Fruit fly (Drosophila melanogaster) whole organism, embryonic: ENCODE results near the gene MICAL-like.

ENCODE experiments used
- ATbp ChIP-seq: fragments of 200-800 bp; sonication (Bioruptor generic); optimal IDR thresholded peaks from 2 replicates; lab custom pipeline; 2017; ENCODE audit warnings: missing biosample characterization, mild to moderate bottlenecking, missing genetic modification characterization, missing genetic modification reagents
- Atf3 ChIP-seq: fragments of 200-800 bp; sonication (Bioruptor generic); optimal IDR thresholded peaks from 3 replicates; lab custom pipeline; 2016; ENCODE audit warnings: missing biosample characterization, missing genetic modification characterization
- Awh ChIP-seq: fragments of 200-800 bp; sonication (Bioruptor generic); IDR thresholded peaks from 2 replicates; pipeline ENCODE4, ENCODE4 v1.3.6; 2022; ENCODE audit warnings: missing biosample characterization, missing genetic modification characterization
- Bgb ChIP-seq: fragments of 200-800 bp; sonication (Bioruptor generic); IDR thresholded peaks from 2 replicates; pipeline ENCODE4 v1.3.6; 2022; ENCODE audit warnings: missing biosample characterization, missing genetic modification characterization; ENCODE audit not compliant: partially characterized antibody
- CG10431 ChIP-seq: fragments of 200-800 bp; sonication (Bioruptor generic); optimal IDR thresholded peaks from 3 replicates; lab custom pipeline; 2018; ENCODE audit warnings: missing biosample characterization, mild to moderate bottlenecking, missing genetic modification characterization
- CG10462 ChIP-seq: fragments of 200-800 bp; sonication (Bioruptor generic); optimal IDR thresholded peaks from 2 replicates; lab custom pipeline; 2016; ENCODE audit warnings: missing biosample characterization, missing genetic modification characterization
- CG10654 ChIP-seq: fragments of 200-800 bp; sonication (Bioruptor generic); optimal IDR thresholded peaks from 2 replicates; lab custom pipeline; 2016; ENCODE audit warnings: missing biosample characterization, missing genetic modification characterization
- CG12104 ChIP-seq: fragments of 200-800 bp; sonication (Bioruptor generic); optimal IDR thresholded peaks from 3 replicates; lab custom pipeline; 2016; ENCODE audit warnings: missing biosample characterization, missing genetic modification characterization
- CG13123 ChIP-seq: fragments of 200-800 bp; sonication (Bioruptor generic); optimal IDR thresholded peaks from 2 replicates; lab custom pipeline; 2016; ENCODE audit warnings: missing biosample characterization, missing genetic modification characterization
- CG13424 ChIP-seq: fragments of 200-800 bp; sonication (Bioruptor generic); optimal IDR thresholded peaks from 2 replicates; lab custom pipeline; 2019; ENCODE audit warnings: missing biosample characterization, mild to moderate bottlenecking, missing genetic modification characterization, moderate library complexity
- CG13775 ChIP-seq: fragments of 200-800 bp; sonication (Bioruptor generic); optimal IDR thresholded peaks from 3 replicates; lab custom pipeline; 2017; ENCODE audit warnings: missing biosample characterization, mild to moderate bottlenecking, missing genetic modification characterization
- CG14667 ChIP-seq: fragments of 200-800 bp; sonication (Bioruptor generic); IDR thresholded peaks from 2 replicates; pipeline ENCODE4 v1.3.6; 2022; ENCODE audit warnings: missing biosample characterization, missing genetic modification characterization
- CG15479 ChIP-seq: fragments of 200-800 bp; sonication (Bioruptor generic); optimal IDR thresholded peaks from 3 replicates; lab custom pipeline; 2019; ENCODE audit warnings: missing biosample characterization, mild to moderate bottlenecking, missing genetic modification characterization, moderate library complexity
- CG16815 ChIP-seq: fragments of 200-800 bp; sonication (Bioruptor generic); optimal IDR thresholded peaks from 3 replicates; lab custom pipeline; 2017; ENCODE audit warnings: missing biosample characterization, mild to moderate bottlenecking, missing genetic modification characterization
- CG1792 ChIP-seq: fragments of 200-800 bp; sonication (Bioruptor generic); optimal IDR thresholded peaks from 2 replicates; lab custom pipeline; 2016; ENCODE audit warnings: missing biosample characterization, missing genetic modification characterization
- CG2129 ChIP-seq: fragments of 200-800 bp; sonication (Bioruptor generic); IDR thresholded peaks from 2 replicates; pipeline ENCODE4 v1.3.6; 2022; ENCODE audit warnings: missing biosample characterization, missing genetic modification characterization; ENCODE audit not compliant: partially characterized antibody
- CG32767 ChIP-seq: fragments of 200-800 bp; sonication (Bioruptor generic); IDR thresholded peaks from 2 replicates; pipeline ENCODE4 v1.3.6; 2022; ENCODE audit warnings: missing biosample characterization, missing genetic modification characterization
- CG34376 ChIP-seq: fragments of 200-800 bp; sonication (Bioruptor generic); optimal IDR thresholded peaks from 2 replicates; lab custom pipeline; 2018; ENCODE audit warnings: missing biosample characterization, mild to moderate bottlenecking, missing genetic modification characterization
- CG34422 ChIP-seq: fragments of 200-800 bp; sonication (Bioruptor generic); IDR thresholded peaks from 3 replicates; pipeline ENCODE4 v1.3.6; 2022; ENCODE audit warnings: missing biosample characterization, missing genetic modification characterization
- CG6689 ChIP-seq: fragments of 200-800 bp; sonication (Bioruptor generic); IDR thresholded peaks from 2 replicates; pipeline ENCODE4 v1.3.6; 2022; ENCODE audit warnings: missing biosample characterization, missing genetic modification characterization
- CG6813 ChIP-seq: fragments of 200-800 bp; sonication (Bioruptor generic); optimal IDR thresholded peaks from 2 replicates; lab custom pipeline; 2017; ENCODE audit warnings: missing biosample characterization, missing genetic modification characterization, mild to moderate bottlenecking, moderate library complexity, missing genetic modification reagents
- Dek ChIP-seq: fragments of 200-800 bp; sonication (Bioruptor generic); optimal IDR thresholded peaks from 3 replicates; lab custom pipeline; 2019; ENCODE audit warnings: missing biosample characterization, mild to moderate bottlenecking, missing genetic modification characterization, moderate library complexity
- Fer1 ChIP-seq: fragments of 200-800 bp; sonication (Bioruptor generic); optimal IDR thresholded peaks from 2 replicates; lab custom pipeline; 2017; ENCODE audit warnings: missing biosample characterization, mild to moderate bottlenecking, missing genetic modification characterization
- Gsc ChIP-seq: fragments of 200-800 bp; sonication (Bioruptor generic); IDR thresholded peaks from 2 replicates; pipeline ENCODE4 v1.3.6; 2022; ENCODE audit warnings: missing biosample characterization, missing genetic modification characterization
- Hsf ChIP-seq: fragments of 200-800 bp; sonication (Bioruptor generic); optimal IDR thresholded peaks from 3 replicates; lab custom pipeline; 2016; ENCODE audit warnings: missing biosample characterization, missing genetic modification characterization
- Jarid2 ChIP-seq: fragments of 200-800 bp; sonication (Bioruptor generic); optimal IDR thresholded peaks from 3 replicates; lab custom pipeline; 2017; ENCODE audit warnings: mild to moderate bottlenecking, missing biosample characterization, missing genetic modification reagents, missing genetic modification characterization
- NC2α ChIP-seq: fragments of 200-800 bp; sonication (Bioruptor generic); optimal IDR thresholded peaks from 2 replicates; lab custom pipeline; 2016; ENCODE audit warnings: missing biosample characterization, missing genetic modification characterization
- NK7.1 ChIP-seq: fragments of 200-800 bp; sonication (Bioruptor generic); optimal IDR thresholded peaks from 3 replicates; lab custom pipeline; 2016; ENCODE audit warnings: missing biosample characterization, missing genetic modification characterization
- Opbp ChIP-seq: fragments of 200-800 bp; sonication (Bioruptor generic); IDR thresholded peaks from 3 replicates; pipeline ENCODE4 v1.3.6; 2022; ENCODE audit warnings: missing biosample characterization, missing genetic modification characterization; ENCODE audit not compliant: partially characterized antibody
- Ptx1 ChIP-seq: fragments of 200-800 bp; sonication (Bioruptor generic); IDR thresholded peaks from 2 replicates; pipeline ENCODE4 v1.3.6; 2022; ENCODE audit warnings: missing biosample characterization, missing genetic modification characterization
- Sox100B ChIP-seq: fragments of 200-800 bp; sonication (Bioruptor generic); optimal IDR thresholded peaks from 3 replicates; lab custom pipeline; 2018; ENCODE audit warnings: missing biosample characterization, mild to moderate bottlenecking, missing genetic modification characterization
- Taf1 ChIP-seq: fragments of 200-800 bp; sonication (Bioruptor generic); IDR thresholded peaks from 2 replicates; pipeline ENCODE4 v1.3.6; 2022; ENCODE audit warnings: missing biosample characterization, missing genetic modification characterization
- abd-A ChIP-seq: fragments of 200-800 bp; sonication (Bioruptor generic); optimal IDR thresholded peaks from 3 replicates; lab custom pipeline; 2019; ENCODE audit warnings: missing biosample characterization, mild to moderate bottlenecking, missing genetic modification characterization, moderate library complexity
- caup ChIP-seq: fragments of 200-800 bp; sonication (Bioruptor generic); optimal IDR thresholded peaks from 3 replicates; lab custom pipeline; 2017; ENCODE audit warnings: missing biosample characterization, mild to moderate bottlenecking, missing genetic modification characterization, moderate library complexity; ENCODE audit not compliant: severe bottlenecking
- chm ChIP-seq: fragments of 200-800 bp; sonication (Bioruptor generic); IDR thresholded peaks from 2 replicates; pipeline ENCODE4 v1.3.6; 2022; ENCODE audit warnings: missing biosample characterization, missing genetic modification characterization
- dati ChIP-seq: fragments of 200-800 bp; sonication (Bioruptor generic); IDR thresholded peaks from 2 replicates; pipeline ENCODE4 v1.3.6; 2022; ENCODE audit warnings: missing biosample characterization, missing genetic modification characterization
- emc ChIP-seq: fragments of 200-800 bp; sonication (Bioruptor generic); optimal IDR thresholded peaks from 2 replicates; lab custom pipeline; 2016; ENCODE audit warnings: missing biosample characterization, missing genetic modification characterization
- eve ChIP-seq, 2 experiments: fragments of >200 bp; optimal IDR thresholded peaks; 2 replicates each; lab custom pipeline; 2017; ENCODE audit warnings: missing biosample characterization in 2 of 2, missing genetic modification characterization in 2 of 2
- fd96Cb ChIP-seq: fragments of 200-800 bp; sonication (Bioruptor generic); optimal IDR thresholded peaks from 2 replicates; lab custom pipeline; 2018; ENCODE audit warnings: missing biosample characterization, mild to moderate bottlenecking, missing genetic modification characterization, moderate library complexity
- fru ChIP-seq: fragments of >200 bp; optimal IDR thresholded peaks from 2 replicates; lab custom pipeline; 2017
- gsb-n ChIP-seq: fragments of 200-800 bp; sonication (Bioruptor generic); optimal IDR thresholded peaks from 3 replicates; lab custom pipeline; 2018; ENCODE audit warnings: missing biosample characterization, mild to moderate bottlenecking, missing genetic modification characterization
- hth ChIP-seq: fragments of >200 bp; optimal IDR thresholded peaks from 2 replicates; lab custom pipeline; 2017; ENCODE audit warnings: inconsistent platforms
- kni ChIP-seq: fragments of 200-800 bp; sonication (Bioruptor generic); optimal IDR thresholded peaks from 3 replicates; lab custom pipeline; 2017; ENCODE audit warnings: mild to moderate bottlenecking, missing biosample characterization, missing genetic modification reagents, missing genetic modification characterization
- ranshi ChIP-seq: fragments of 200-800 bp; sonication (Bioruptor generic); IDR thresholded peaks from 2 replicates; pipeline ENCODE4 v1.3.6; 2022; ENCODE audit warnings: missing biosample characterization, missing genetic modification characterization
- sens-2 ChIP-seq: fragments of 200-800 bp; sonication (Bioruptor generic); IDR thresholded peaks from 2 replicates; pipeline ENCODE4 v1.3.6; 2022; ENCODE audit warnings: missing biosample characterization, missing genetic modification characterization
- sima ChIP-seq: fragments of 200-800 bp; sonication (Bioruptor generic); optimal IDR thresholded peaks from 2 replicates; lab custom pipeline; 2016; ENCODE audit warnings: missing biosample characterization, missing genetic modification characterization
- slp2 ChIP-seq: fragments of 200-800 bp; sonication (Bioruptor generic); optimal IDR thresholded peaks from 2 replicates; lab custom pipeline; 2016; ENCODE audit warnings: missing biosample characterization, missing genetic modification characterization
- sob ChIP-seq: fragments of 200-800 bp; sonication (Bioruptor generic); IDR thresholded peaks from 2 replicates; pipeline ENCODE4 v1.3.6; 2022; ENCODE audit warnings: missing biosample characterization, missing genetic modification characterization
- tgo ChIP-seq: fragments of 200-800 bp; sonication (Bioruptor generic); IDR thresholded peaks from 3 replicates; pipeline ENCODE4 v1.3.6; 2022; ENCODE audit warnings: missing biosample characterization, missing genetic modification characterization
- zen ChIP-seq: fragments of 200-800 bp; sonication (Bioruptor generic); optimal IDR thresholded peaks from 3 replicates; lab custom pipeline; 2018; ENCODE audit warnings: missing biosample characterization, mild to moderate bottlenecking, missing genetic modification characterization, moderate library complexity

Gene MICAL-like

DNA sequence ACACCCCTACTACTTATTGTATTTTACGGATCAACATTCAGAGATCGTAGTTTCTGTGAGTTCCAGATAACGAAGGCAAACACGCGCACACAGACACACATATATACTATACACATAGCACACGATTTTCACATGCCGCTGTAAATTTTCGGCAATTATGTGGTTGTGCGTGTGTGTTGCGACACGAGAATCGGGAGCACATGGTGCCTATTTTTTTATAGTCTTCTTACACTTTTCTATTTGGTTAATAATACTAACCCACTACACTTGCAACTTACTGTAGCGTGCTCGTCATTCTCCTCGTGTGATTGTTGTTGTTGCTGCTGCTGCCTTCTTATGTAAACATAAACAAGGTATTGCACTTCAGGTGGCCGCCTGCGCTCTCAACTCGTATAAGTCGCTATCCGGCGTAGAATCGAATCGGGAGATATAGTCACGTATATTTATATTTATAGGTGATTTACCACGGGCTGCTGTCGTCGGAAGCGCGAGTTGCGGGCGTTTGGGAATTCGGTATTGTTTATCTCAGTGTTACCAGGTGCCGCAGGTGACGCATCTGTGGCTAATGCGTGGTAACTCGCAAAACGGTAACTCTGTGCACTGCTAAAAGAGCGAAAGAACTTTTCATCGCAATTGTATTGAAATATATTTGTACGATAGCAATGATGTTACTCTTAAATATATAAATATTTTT is 7.2 kb upstream of the MICAL-like start, which contains the start of gene Adk2 (continued):
- TF ChIP-seq CG10431 (GFP tag; lab: Kevin White, UChicago) (no peak), sens-2 (GFP tag; lab: Robert Waterston, UW) (no peak), slp2 (GFP tag; lab: Kevin White, UChicago) (no peak), Fer1 (GFP tag; lab: Kevin White, UChicago) (no peak), gsb-n (tag; lab: Kevin White, UChicago) (no peak), zen (tag; lab: Kevin White, UChicago) (no peak), dati (no peak), Jarid2 (peak; percentile 13), CG13123 (GFP tag; lab: Kevin White, UChicago) (no peak), CG10462 (GFP tag; lab: Kevin White, UChicago) (no peak), CG13424 (tag; lab: Kevin White, UChicago) (no peak), CG12104 (GFP tag; lab: Kevin White, UChicago) (no peak), Opbp (peak; percentile 44), Hsf (GFP tag; lab: Kevin White, UChicago) (no peak), chm (no peak), fd96Cb (no peak), CG1792 (GFP tag; lab: Kevin White, UChicago) (peak; percentile 35), Bgb (peak; percentile 53), kni (GFP tag; lab: Kevin White, UChicago) (peak; percentile 41), CG10654 (GFP tag; lab: Kevin White, UChicago) (no peak), NK7.1 (GFP tag; lab: Kevin White, UChicago) (no peak), Taf1 (GFP tag; lab: Robert Waterston, UW) (peak; percentile 49; the same call in 1 of the 2 replicates), CG2129 (GFP tag; lab: Robert Waterston, UW) (no peak), caup (no peak), ATbp (no peak), CG32767 (GFP tag; lab: Robert Waterston, UW) (no peak), tgo (GFP tag; lab: Robert Waterston, UW) (peak; percentile 44; the same call in 2 of the 3 replicates), CG15479 (peak; percentile 52), Ptx1 (GFP tag; lab: Robert Waterston, UW) (peak; percentile 71), sima (no peak), emc (GFP tag; lab: Kevin White, UChicago) (no peak), fru (lab: Kevin White, UChicago) (no peak), Dek (tag; lab: Kevin White, UChicago) (no peak), hth (lab: Kevin White, UChicago) (no peak), Sox100B (GFP tag; lab: Kevin White, UChicago) (no peak), CG14667 (GFP tag; lab: Robert Waterston, UW) (peak; percentile 51; the same call in 1 of the 2 replicates), CG13775 (GFP tag; lab: Kevin White, UChicago) (no peak), Gsc (no peak), CG34422 (GFP tag; lab: Robert Waterston, UW) (peak; percentile 69; the same call in 2 of the 3 replicates), Atf3 (GFP tag; lab: Kevin White, UChicago) (no peak), CG34376 (GFP tag; lab: Kevin White, UChicago) (no peak), CG16815 (GFP tag; lab: Kevin White, UChicago) (no peak), CG6813 (GFP tag; lab: Kevin White, UChicago) (no peak), ranshi (GFP tag; lab: Robert Waterston, UW) (peak; percentile 55; the same call in 1 of the 2 replicates), Awh (peak; percentile 50; the same call in 1 of the 2 replicates), eve (GFP tag; optimal IDR thresholded peaks at IDR 0.05; lab: Kevin White, UChicago) (peak in 1 of 2 experiments; percentile 30), sob (GFP tag; lab: Robert Waterston, UW) (peak; percentile 23; the same call in 1 of the 2 replicates), CG6689 (GFP tag; lab: Robert Waterston, UW) (peak; percentile 35; the same call in 1 of the 2 replicates), abd-A (no peak), NC2α (GFP tag; lab: Kevin White, UChicago) (no peak)
